Worm (Caenorhabditis elegans) whole organism, L1 larva: ENCODE data around the gene R05G6.5.
A peak's percentile ranks its signal among the peaks of the same experiment; 100 is the strongest.

Source experiments
- C34B4.2 ChIP-seq: sonication (generic microtip); optimal IDR thresholded peaks from 2 replicates; lab custom pipeline; 2017; ENCODE audit warnings: mild to moderate bottlenecking, missing genetic modification characterization, missing compliant biosample characterization
- F16B12.6 ChIP-seq: fragments of 150-350 bp; optimal IDR thresholded peaks from 2 replicates; lab custom pipeline; 2014; ENCODE audit warnings: missing biosample characterization, missing genetic modification characterization
- Y116A8C.19 ChIP-seq: sonication (generic microtip); optimal IDR thresholded peaks from 2 replicates; lab custom pipeline; 2016; ENCODE audit warnings: missing compliant biosample characterization, missing genetic modification characterization, borderline replicate concordance
- aha-1 ChIP-seq: fragments of 150-350 bp; optimal IDR thresholded peaks from 2 replicates; lab custom pipeline; 2014; ENCODE audit warnings: missing biosample characterization, missing genetic modification characterization
- alr-1 ChIP-seq: fragments of 200-800 bp; sonication (Bioruptor generic); optimal IDR thresholded peaks from 2 replicates; lab custom pipeline; 2018; ENCODE audit warnings: borderline replicate concordance, mild to moderate bottlenecking, missing genetic modification characterization, missing compliant biosample characterization
- aly-2 ChIP-seq: fragments of 150-350 bp; optimal IDR thresholded peaks from 2 replicates; lab custom pipeline; 2014; ENCODE audit warnings: missing biosample characterization, missing genetic modification characterization
- ama-1 ChIP-seq: fragments of 150-350 bp; optimal IDR thresholded peaks from 2 replicates; lab custom pipeline; 2014
- ceh-82 ChIP-seq, 3 experiments: fragments of 150-350 bp in 1 of 3; sonication (generic microtip) in 2 of 3; optimal IDR thresholded peaks; 2 replicates each; lab custom pipeline; 2014 to 2017; ENCODE audit warnings: missing biosample characterization in 3 of 3, missing genetic modification characterization in 3 of 3
- ceh-88 ChIP-seq: fragments of 200-800 bp; sonication (Bioruptor generic); IDR thresholded peaks from 2 replicates; pipeline ENCODE4 v1.3.6; 2022; ENCODE audit warnings: missing genetic modification characterization, missing compliant biosample characterization
- ces-1 ChIP-seq: fragments of 150-350 bp; optimal IDR thresholded peaks from 2 replicates; lab custom pipeline; 2014; ENCODE audit warnings: missing biosample characterization, missing genetic modification reagents, missing genetic modification characterization
- efl-1 ChIP-seq, 4 experiments: fragments of 150-350 bp; optimal IDR thresholded peaks in 3 of 4; peaks in 1 of 4; 1 replicate in 1 of 4; 2 replicates in 3 of 4; lab custom pipeline; 2014; ENCODE audit warnings: missing biosample characterization in 2 of 4, missing genetic modification characterization in 2 of 4, missing genetic modification reagents in 2 of 4
- egl-13 ChIP-seq: sonication (generic microtip); optimal IDR thresholded peaks from 2 replicates; lab custom pipeline; 2016; ENCODE audit warnings: missing genotype, missing genetic modification reagents, missing genetic modification characterization, missing compliant biosample characterization
- egl-27 ChIP-seq, 2 experiments: fragments of 150-350 bp in 1 of 2; sonication (generic microtip); optimal IDR thresholded peaks; 3 replicates each; lab custom pipeline; 2017 to 2018; ENCODE audit warnings: missing biosample characterization in 2 of 2, missing genetic modification characterization in 2 of 2, missing genetic modification reagents in 2 of 2
- elt-2 ChIP-seq: sonication (generic microtip); optimal IDR thresholded peaks from 2 replicates; lab custom pipeline; 2016; ENCODE audit warnings: missing genetic modification characterization, mild to moderate bottlenecking, inconsistent platforms, missing compliant biosample characterization, missing genetic modification reagents
- elt-3 ChIP-seq, 6 experiments: fragments of 150-350 bp in 1 of 6; sonication (generic microtip); optimal IDR thresholded peaks; 2 replicates each; lab custom pipeline; 2017 to 2018; ENCODE audit warnings: missing biosample characterization in 6 of 6, missing genetic modification characterization in 6 of 6, inconsistent platforms in 1 of 6
- ets-5 ChIP-seq: fragments of 200-800 bp; sonication (Bioruptor generic); IDR thresholded peaks from 2 replicates; pipeline ENCODE4 v1.3.6; 2022; ENCODE audit warnings: missing genetic modification characterization, missing compliant biosample characterization
- fkh-4 ChIP-seq: sonication (generic microtip); optimal IDR thresholded peaks from 2 replicates; lab custom pipeline; 2016; ENCODE audit warnings: missing compliant biosample characterization, missing genetic modification characterization, borderline replicate concordance
- fkh-8 ChIP-seq: sonication (generic microtip); optimal IDR thresholded peaks from 2 replicates; lab custom pipeline; 2016; ENCODE audit warnings: mild to moderate bottlenecking, missing genetic modification characterization, missing compliant biosample characterization
- hlh-4 ChIP-seq: sonication (generic microtip); optimal IDR thresholded peaks from 2 replicates; lab custom pipeline; 2016; ENCODE audit warnings: mild to moderate bottlenecking, missing genetic modification characterization, missing compliant biosample characterization
- isw-1 ChIP-seq: fragments of 200-800 bp; sonication (Bioruptor generic); IDR thresholded peaks from 2 replicates; pipeline ENCODE4 v1.3.6; 2022; ENCODE audit warnings: missing genetic modification characterization, missing compliant biosample characterization
- jun-1 ChIP-seq: fragments of 150-350 bp; optimal IDR thresholded peaks from 2 replicates; lab custom pipeline; 2014; ENCODE audit warnings: missing biosample characterization, missing genetic modification reagents, missing genetic modification characterization
- lin-14 ChIP-seq: fragments of 200-800 bp; sonication (Bioruptor generic); optimal IDR thresholded peaks from 2 replicates; lab custom pipeline; 2018; ENCODE audit warnings: mild to moderate bottlenecking, missing genetic modification characterization, moderate library complexity, missing compliant biosample characterization
- lin-35 ChIP-seq, 2 experiments: fragments of 150-350 bp; optimal IDR thresholded peaks; 2 replicates each; lab custom pipeline; 2014; ENCODE audit warnings: missing biosample characterization in 2 of 2, missing genetic modification characterization in 2 of 2, missing genetic modification reagents in 2 of 2
- lin-39 ChIP-seq: fragments of 150-350 bp; optimal IDR thresholded peaks from 2 replicates; lab custom pipeline; 2014; ENCODE audit warnings: missing biosample characterization, missing genetic modification reagents, missing genetic modification characterization
- lir-3 ChIP-seq: sonication (generic microtip); optimal IDR thresholded peaks from 2 replicates; lab custom pipeline; 2016; ENCODE audit warnings: mild to moderate bottlenecking, missing genetic modification characterization, moderate library complexity, missing compliant biosample characterization; ENCODE audit not compliant: poor library complexity
- mef-2 ChIP-seq: fragments of 150-350 bp; optimal IDR thresholded peaks from 2 replicates; lab custom pipeline; 2014; ENCODE audit warnings: missing biosample characterization, missing genetic modification characterization
- nhr-20 ChIP-seq: sonication (generic microtip); optimal IDR thresholded peaks from 2 replicates; lab custom pipeline; 2016; ENCODE audit warnings: mild to moderate bottlenecking, missing genetic modification characterization, missing compliant biosample characterization
- nhr-28 ChIP-seq: fragments of 150-350 bp; optimal IDR thresholded peaks from 2 replicates; lab custom pipeline; 2014; ENCODE audit warnings: missing biosample characterization, missing genetic modification characterization
- nhr-71 ChIP-seq: sonication (generic microtip); optimal IDR thresholded peaks from 2 replicates; lab custom pipeline; 2016; ENCODE audit warnings: mild to moderate bottlenecking, missing genetic modification characterization, moderate library complexity, missing compliant biosample characterization
- nhr-76 ChIP-seq: sonication (generic microtip); optimal IDR thresholded peaks from 2 replicates; lab custom pipeline; 2017; ENCODE audit warnings: missing biosample characterization, missing genetic modification characterization
- pqm-1 ChIP-seq: sonication (generic microtip); optimal IDR thresholded peaks from 3 replicates; lab custom pipeline; 2017; ENCODE audit warnings: missing biosample characterization, missing genetic modification characterization
- rnt-1 ChIP-seq: sonication (generic microtip); optimal IDR thresholded peaks from 2 replicates; lab custom pipeline; 2016; ENCODE audit warnings: mild to moderate bottlenecking, missing genetic modification characterization, moderate library complexity, missing compliant biosample characterization
- skn-1 ChIP-seq: fragments of 150-350 bp; optimal IDR thresholded peaks from 2 replicates; lab custom pipeline; 2014; ENCODE audit warnings: missing biosample characterization, missing genetic modification characterization
- snpc-4 ChIP-seq: fragments of 150-350 bp; optimal IDR thresholded peaks from 2 replicates; lab custom pipeline; 2014; ENCODE audit warnings: missing biosample characterization, missing genetic modification characterization
- sox-4 ChIP-seq: sonication (generic microtip); optimal IDR thresholded peaks from 2 replicates; lab custom pipeline; 2016; ENCODE audit warnings: missing genetic modification characterization, missing compliant biosample characterization
- sup-37 ChIP-seq: fragments of 200-800 bp; sonication (Bioruptor generic); optimal IDR thresholded peaks from 2 replicates; lab custom pipeline; 2018; ENCODE audit warnings: mild to moderate bottlenecking, missing genetic modification characterization, missing compliant biosample characterization
- tbx-2 ChIP-seq: sonication (generic microtip); optimal IDR thresholded peaks from 2 replicates; lab custom pipeline; 2016; ENCODE audit warnings: missing genetic modification characterization, missing compliant biosample characterization
- unc-86 ChIP-seq: sonication (generic microtip); optimal IDR thresholded peaks from 2 replicates; lab custom pipeline; 2016; ENCODE audit warnings: missing genetic modification characterization, missing compliant biosample characterization
- unc-98 ChIP-seq: fragments of 200-800 bp; sonication (Bioruptor generic); IDR thresholded peaks from 2 replicates; pipeline ENCODE4 v1.3.6; 2022; ENCODE audit warnings: missing genetic modification characterization, missing compliant biosample characterization
- vab-15 ChIP-seq: sonication (generic microtip); optimal IDR thresholded peaks from 2 replicates; lab custom pipeline; 2017; ENCODE audit warnings: missing genotype, mild to moderate bottlenecking, missing genetic modification characterization, missing compliant biosample characterization
- zag-1 ChIP-seq: fragments of 150-350 bp; optimal IDR thresholded peaks from 2 replicates; lab custom pipeline; 2014; ENCODE audit warnings: missing biosample characterization, missing genetic modification characterization
- zip-4 ChIP-seq: fragments of 200-800 bp; sonication (Bioruptor generic); optimal IDR thresholded peaks from 2 replicates; lab custom pipeline; 2018; ENCODE audit warnings: mild to moderate bottlenecking, missing genetic modification characterization, moderate library complexity, missing compliant biosample characterization
- ztf-11 ChIP-seq, 2 experiments: sonication (generic microtip); optimal IDR thresholded peaks; 2 replicates each; lab custom pipeline; 2016 to 2017; ENCODE audit warnings: missing genetic modification characterization in 2 of 2, missing biosample characterization in 1 of 2, missing compliant biosample characterization in 1 of 2

Gene R05G6.5

DNA sequence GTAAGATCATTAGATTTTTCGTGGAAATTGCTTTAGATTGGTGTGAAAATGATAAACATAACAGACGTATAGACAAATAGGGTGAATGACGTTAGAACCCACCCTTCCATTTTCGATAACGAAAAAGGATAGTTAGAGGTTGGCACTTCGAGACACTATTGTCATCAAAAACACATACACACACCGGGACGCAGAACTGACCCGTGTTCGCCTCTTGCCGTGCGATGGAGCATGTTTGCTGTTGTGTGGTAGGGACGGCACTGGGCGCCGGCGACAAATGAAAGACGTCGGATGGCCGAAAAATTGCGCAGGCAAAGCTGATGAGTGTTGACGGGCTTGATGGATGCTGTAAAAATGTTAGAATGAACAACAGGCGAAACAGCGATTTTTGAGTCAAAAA, 41.7 kb downstream of the R05G6.5 start (continued):
- no peak for TF ChIP-seq egl-13 (tag; lab: Kevin White, UChicago)
- TF ChIP-seq snpc-4 (tag; lab: Kevin White, UChicago), result no peak
- peak; percentile 29 for TF ChIP-seq F16B12.6 (tag; lab: Kevin White, UChicago)
- TF ChIP-seq lin-35 (GFP tag; optimal IDR thresholded peaks at IDR 0.05; lab: Kevin White, UChicago), result peak; percentile 22 to 53
- no peak for TF ChIP-seq fkh-8 (tag; lab: Kevin White, UChicago)
- TF ChIP-seq sox-4 (tag; lab: Kevin White, UChicago), result no peak
- peak; percentile 84 for TF ChIP-seq lin-14 (GFP tag; lab: Kevin White, UChicago)
- TF ChIP-seq nhr-71 (tag; lab: Kevin White, UChicago), result peak; percentile 0

DNA sequence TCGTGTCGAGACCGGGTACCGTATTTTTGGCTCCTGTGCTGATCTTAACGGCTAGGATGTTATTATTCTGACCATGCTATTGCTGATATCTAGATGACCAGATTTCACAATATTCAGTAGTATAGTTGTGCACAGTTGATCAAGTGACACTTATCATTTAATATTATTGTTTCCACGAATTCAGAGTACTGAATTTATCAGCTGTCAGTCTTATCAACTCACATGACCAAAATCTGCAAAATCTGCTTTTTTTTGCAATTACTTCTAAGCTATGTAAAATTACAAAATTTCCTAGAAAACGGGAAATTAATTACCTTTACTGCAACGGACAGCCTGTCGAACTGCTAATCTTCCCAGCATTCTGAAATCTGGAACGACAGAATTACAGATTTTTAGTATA, 42.3 kb downstream of the R05G6.5 start, which contains the start of gene pam-1:
Gene pam-1, minus strand, starts transcription at position 368 of the 400 bp plus-strand sequence.
- TF ChIP-seq nhr-71 (tag; lab: Kevin White, UChicago), result peak; percentile 23
- TF ChIP-seq fkh-8 (tag; lab: Kevin White, UChicago), result no peak
- no peak for TF ChIP-seq elt-2
- TF ChIP-seq aha-1, result no peak
- peak; percentile 87 for TF ChIP-seq hlh-4 (tag; lab: Kevin White, UChicago)
- TF ChIP-seq, all 84 proteins: peak for 2

DNA sequence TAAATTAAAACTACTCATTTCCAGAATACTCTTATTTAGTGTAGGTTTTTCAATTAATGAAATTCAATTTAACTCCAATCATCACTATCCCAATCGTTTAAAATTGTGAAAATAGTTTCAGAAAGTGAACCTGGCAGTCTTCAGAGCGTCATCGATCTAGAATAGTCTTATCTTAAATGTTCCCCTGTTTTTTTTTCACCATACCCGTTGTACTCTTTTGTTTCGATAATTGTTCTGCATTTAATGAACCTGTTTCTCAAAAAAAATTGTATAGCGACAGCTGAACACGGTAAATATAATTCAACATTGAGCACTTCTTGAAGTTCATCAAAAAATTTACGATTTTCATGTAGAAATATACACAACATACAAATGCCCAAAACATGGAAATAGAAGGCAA, 43.1 kb downstream of the R05G6.5 start:
- TF ChIP-seq lir-3 (no peak), ets-5 (GFP tag; lab: Robert Waterston, UW) (no peak), C34B4.2 (tag; lab: Kevin White, UChicago) (no peak), ama-1 (lab: Kevin White, UChicago) (no peak), ces-1 (GFP tag; lab: Kevin White, UChicago) (no peak), lin-35 (GFP tag; optimal IDR thresholded peaks at IDR 0.05; lab: Kevin White, UChicago) (no peak), isw-1 (GFP tag; lab: Robert Waterston, UW) (no peak), pqm-1 (no peak), lin-39 (tag; lab: Kevin White, UChicago) (no peak), nhr-20 (tag; lab: Kevin White, UChicago) (no peak), rnt-1 (no peak), ceh-88 (no peak), skn-1 (tag; lab: Kevin White, UChicago) (no peak)

DNA sequence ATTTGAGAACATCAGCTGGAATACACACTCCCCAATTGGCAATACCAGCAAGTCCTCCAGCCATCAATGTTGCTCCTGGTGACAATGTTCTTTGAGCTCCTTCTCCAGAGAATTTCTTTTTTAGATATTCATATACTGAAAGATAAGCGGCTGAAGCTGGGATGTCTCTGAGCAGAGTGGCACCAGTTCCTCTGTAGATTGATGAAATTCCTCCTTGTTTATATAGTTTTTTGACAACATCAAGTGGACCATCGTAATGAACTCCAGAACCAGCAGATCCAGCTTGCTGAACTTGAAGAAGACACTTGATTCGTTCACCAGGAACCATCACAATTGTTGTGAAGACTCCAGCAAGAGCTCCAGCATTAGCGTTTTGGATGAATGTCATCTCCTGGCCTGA, 43.9 kb downstream of the R05G6.5 start:
- TF ChIP-seq F16B12.6 (tag; lab: Kevin White, UChicago) (no peak), unc-98 (GFP tag; lab: Robert Waterston, UW) (no peak), aha-1 (no peak), elt-3 (tag; optimal IDR thresholded peaks at IDR 0.05; lab: Kevin White, UChicago) (no peak)

DNA sequence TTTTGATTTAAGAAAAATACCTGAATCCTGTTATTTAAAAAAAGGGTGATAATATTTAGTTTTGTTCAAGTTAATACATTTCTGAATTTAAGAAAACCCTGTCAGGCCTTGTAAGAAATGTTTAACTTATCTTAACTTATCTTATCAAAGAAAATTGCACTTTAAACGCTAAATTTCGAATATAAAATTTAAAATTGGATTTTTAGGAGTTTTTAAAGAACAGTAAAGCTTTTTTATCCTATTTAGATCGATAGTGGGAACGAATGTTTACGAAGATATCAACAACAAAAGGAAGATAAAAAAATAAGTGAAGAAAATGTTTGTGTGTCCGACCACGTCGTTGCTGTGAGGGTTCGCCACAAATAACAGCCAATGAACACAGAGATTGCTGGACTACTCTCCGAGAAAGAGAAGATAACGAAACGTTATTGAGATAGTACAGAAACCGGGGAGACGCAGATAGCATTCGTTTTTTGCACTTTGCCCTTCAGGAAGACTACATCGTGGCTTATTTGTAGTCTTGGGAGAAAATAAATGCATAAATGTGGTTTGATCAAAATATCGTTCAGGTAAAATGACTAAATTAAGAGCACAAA, 44.9 kb downstream of the R05G6.5 start, which contains the start of gene dif-1:
Gene dif-1, minus strand, starts transcription at position 51 of the 596 bp plus-strand sequence.
- TF ChIP-seq aly-2, result no peak
- no peak for TF ChIP-seq jun-1 (tag; lab: Kevin White, UChicago)
- TF ChIP-seq zag-1 (tag; lab: Kevin White, UChicago), result no peak
- no peak for TF ChIP-seq ets-5 (GFP tag; lab: Robert Waterston, UW)
- no peak for TF ChIP-seq mef-2 (tag; lab: Kevin White, UChicago)
- TF ChIP-seq nhr-28, result no peak
- no peak for TF ChIP-seq zip-4 (GFP tag; lab: Kevin White, UChicago)
- no peak for TF ChIP-seq ztf-11 (tag; optimal IDR thresholded peaks at IDR 0.05; lab: Kevin White, UChicago)
- TF ChIP-seq nhr-76 (tag; lab: Kevin White, UChicago), result no peak
- no peak for TF ChIP-seq sup-37
- no peak for TF ChIP-seq unc-86 (tag; lab: Kevin White, UChicago)
- peak; percentile 48 for TF ChIP-seq nhr-20 (tag; lab: Kevin White, UChicago)
- peak; percentile 73 for TF ChIP-seq lin-14 (GFP tag; lab: Kevin White, UChicago)
- no peak for TF ChIP-seq Y116A8C.19 (tag; lab: Kevin White, UChicago)
- TF ChIP-seq skn-1 (tag; lab: Kevin White, UChicago), result no peak
- TF ChIP-seq tbx-2 (tag; lab: Kevin White, UChicago), result no peak
- no peak for TF ChIP-seq alr-1 (tag; lab: Kevin White, UChicago)
- no peak for TF ChIP-seq egl-27 (tag; optimal IDR thresholded peaks at IDR 0.05; lab: Kevin White, UChicago)
- no peak for TF ChIP-seq fkh-4 (tag; lab: Kevin White, UChicago)
- no peak for TF ChIP-seq ces-1 (GFP tag; lab: Kevin White, UChicago)
- TF ChIP-seq vab-15 (tag; lab: Kevin White, UChicago), result no peak
- TF ChIP-seq ceh-82 (tag; optimal IDR thresholded peaks at IDR 0.05; lab: Kevin White, UChicago), result no peak
- TF ChIP-seq F16B12.6 (tag; lab: Kevin White, UChicago), result peak; percentile 4
- TF ChIP-seq efl-1 (optimal IDR thresholded peaks at IDR 0.05; lab: Kevin White, UChicago), result peak; percentile 4 to 7
- TF ChIP-seq efl-1 (GFP tag; optimal IDR thresholded peaks at IDR 0.05 in 1 of 2; lab: Kevin White, UChicago), result peak in 1 of 2 experiments; percentile 13
